Worm (Caenorhabditis elegans) whole organism, young adult: ENCODE data around the gene K01G5.10.

Source experiments
- B0035.1 ChIP-seq: sonication (generic microtip); optimal IDR thresholded peaks from 2 replicates; lab custom pipeline; 2016; ENCODE audit warnings: missing genetic modification characterization, mild to moderate bottlenecking, missing compliant biosample characterization, missing genotype, missing genetic modification reagents
- B0336.3 ChIP-seq: fragments of 200-800 bp; sonication (Bioruptor generic); IDR thresholded peaks from 2 replicates; pipeline ENCODE4 v1.3.6; 2022; ENCODE audit warnings: missing genetic modification characterization, missing compliant biosample characterization
- K11D2.4 ChIP-seq: fragments of 200-800 bp; sonication (Bioruptor generic); IDR thresholded peaks from 2 replicates; pipeline ENCODE4 v1.3.6; 2022; ENCODE audit warnings: missing genetic modification reagents, missing genetic modification characterization, missing compliant biosample characterization
- Y79H2A.3 ChIP-seq: fragments of 200-800 bp; sonication (Bioruptor generic); conservative IDR thresholded peaks from 2 replicates; pipeline ENCODE4 v1.3.6; 2022; ENCODE audit warnings: missing genetic modification reagents, missing genetic modification characterization, missing compliant biosample characterization
- pha-4 ChIP-seq: fragments of 150-350 bp; sonication (generic microtip); optimal IDR thresholded peaks from 2 replicates; lab custom pipeline; 2014; ENCODE audit warnings: missing biosample characterization, missing genetic modification reagents, missing genetic modification characterization
- snpc-1.3 ChIP-seq: sonication (generic microtip); optimal IDR thresholded peaks from 2 replicates; lab custom pipeline; 2017; ENCODE audit warnings: missing genetic modification characterization, mild to moderate bottlenecking, missing compliant biosample characterization, antibody characterized with exemption, moderate library complexity, missing genotype, missing genetic modification reagents; ENCODE audit not compliant: insufficient read depth
- snpc-4 ChIP-seq, 5 experiments: fragments of 150-350 bp in 1 of 5; sonication (generic microtip) in 4 of 5; optimal IDR thresholded peaks; 2 replicates each; lab custom pipeline; 2014 to 2018; ENCODE audit warnings: missing genetic modification characterization in 5 of 5, missing biosample characterization in 3 of 5, antibody characterized with exemption in 2 of 5, mild to moderate bottlenecking in 2 of 5, missing compliant biosample characterization in 2 of 5, missing genotype in 2 of 5, moderate library complexity in 2 of 5, missing genetic modification reagents in 1 of 5
- unc-62 ChIP-seq: fragments of 150-350 bp; optimal IDR thresholded peaks from 2 replicates; lab custom pipeline; 2014; ENCODE audit warnings: missing biosample characterization, missing genetic modification reagents, missing genetic modification characterization

DNA sequence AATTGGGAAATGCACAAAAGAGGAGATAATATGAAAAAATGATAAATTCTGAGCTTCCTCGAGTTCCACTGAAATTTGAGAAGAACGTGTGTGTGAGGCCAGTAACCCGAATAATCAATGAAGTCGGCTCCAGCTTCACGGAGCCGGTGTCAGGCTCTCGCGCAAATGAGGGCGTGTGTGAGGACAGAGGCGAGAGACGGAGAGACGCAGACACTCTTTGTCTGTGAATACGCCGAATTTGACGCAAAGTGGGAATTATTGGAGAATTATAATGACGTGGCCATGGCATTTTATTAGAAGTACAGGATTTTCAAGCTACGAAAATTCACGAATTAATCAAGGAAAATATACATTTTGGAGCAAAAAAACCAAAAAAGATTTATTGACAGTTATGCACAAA lies 18.4 kb downstream of the K01G5.10 start:
- TF ChIP-seq Y79H2A.3 (no peak), K11D2.4 (GFP tag; lab: Robert Waterston, UW) (no peak), snpc-4 (GFP tag; optimal IDR thresholded peaks at IDR 0.05; lab: Kevin White, UChicago) (no peak), snpc-4 (tag; optimal IDR thresholded peaks at IDR 0.05; lab: Kevin White, UChicago) (peak in 1 of 4 experiments; percentile 14), pha-4 (tag; lab: Kevin White, UChicago) (no peak), snpc-1.3 (no peak), unc-62 (GFP tag; lab: Kevin White, UChicago) (no peak), B0035.1 (tag; lab: Kevin White, UChicago) (no peak), B0336.3 (GFP tag; lab: Robert Waterston, UW) (no peak; the same call in 1 of the 2 replicates)
